Worm (Caenorhabditis elegans) whole organism, L1 larva: ENCODE data around the gene F15G9.1.
A peak's percentile ranks its signal among the peaks of the same experiment; 100 is the strongest.

ENCODE experiments used
- C04F5.9 ChIP-seq: sonication (generic microtip); optimal IDR thresholded peaks from 2 replicates; lab custom pipeline; 2016; ENCODE audit warnings: missing genetic modification characterization, missing compliant biosample characterization
- C16A3.4 ChIP-seq: fragments of 150-350 bp; optimal IDR thresholded peaks from 2 replicates; lab custom pipeline; 2014; ENCODE audit warnings: missing biosample characterization, missing genetic modification characterization
- F16B12.6 ChIP-seq: fragments of 150-350 bp; optimal IDR thresholded peaks from 2 replicates; lab custom pipeline; 2014; ENCODE audit warnings: missing biosample characterization, missing genetic modification characterization
- aha-1 ChIP-seq: fragments of 150-350 bp; optimal IDR thresholded peaks from 2 replicates; lab custom pipeline; 2014; ENCODE audit warnings: missing biosample characterization, missing genetic modification characterization
- alr-1 ChIP-seq: fragments of 200-800 bp; sonication (Bioruptor generic); optimal IDR thresholded peaks from 2 replicates; lab custom pipeline; 2018; ENCODE audit warnings: borderline replicate concordance, mild to moderate bottlenecking, missing genetic modification characterization, missing compliant biosample characterization
- ama-1 ChIP-seq: fragments of 150-350 bp; optimal IDR thresholded peaks from 2 replicates; lab custom pipeline; 2014
- blmp-1 ChIP-seq: fragments of 150-350 bp; optimal IDR thresholded peaks from 2 replicates; lab custom pipeline; 2014; ENCODE audit warnings: missing biosample characterization, missing genetic modification characterization
- ceh-63 ChIP-seq: fragments of 200-800 bp; sonication (Bioruptor generic); optimal IDR thresholded peaks from 2 replicates; lab custom pipeline; 2018; ENCODE audit warnings: mild to moderate bottlenecking, missing genetic modification characterization, missing compliant biosample characterization
- ceh-82 ChIP-seq, 3 experiments: fragments of 150-350 bp in 1 of 3; sonication (generic microtip) in 2 of 3; optimal IDR thresholded peaks; 2 replicates each; lab custom pipeline; 2014 to 2017; ENCODE audit warnings: missing biosample characterization in 3 of 3, missing genetic modification characterization in 3 of 3
- dsc-1 ChIP-seq: sonication (generic microtip); optimal IDR thresholded peaks from 2 replicates; lab custom pipeline; 2016; ENCODE audit warnings: mild to moderate bottlenecking, missing genetic modification characterization, missing compliant biosample characterization
- egl-27 ChIP-seq, 2 experiments: fragments of 150-350 bp in 1 of 2; sonication (generic microtip); optimal IDR thresholded peaks; 3 replicates each; lab custom pipeline; 2017 to 2018; ENCODE audit warnings: missing biosample characterization in 2 of 2, missing genetic modification characterization in 2 of 2, missing genetic modification reagents in 2 of 2
- elt-2 ChIP-seq: sonication (generic microtip); optimal IDR thresholded peaks from 2 replicates; lab custom pipeline; 2016; ENCODE audit warnings: missing genetic modification characterization, mild to moderate bottlenecking, inconsistent platforms, missing compliant biosample characterization, missing genetic modification reagents
- ets-5 ChIP-seq: fragments of 200-800 bp; sonication (Bioruptor generic); IDR thresholded peaks from 2 replicates; pipeline ENCODE4 v1.3.6; 2022; ENCODE audit warnings: missing genetic modification characterization, missing compliant biosample characterization
- fkh-8 ChIP-seq: sonication (generic microtip); optimal IDR thresholded peaks from 2 replicates; lab custom pipeline; 2016; ENCODE audit warnings: mild to moderate bottlenecking, missing genetic modification characterization, missing compliant biosample characterization
- fos-1 ChIP-seq: fragments of 150-350 bp; optimal IDR thresholded peaks from 2 replicates; lab custom pipeline; 2014; ENCODE audit warnings: missing biosample characterization, missing genetic modification characterization
- hlh-4 ChIP-seq: sonication (generic microtip); optimal IDR thresholded peaks from 2 replicates; lab custom pipeline; 2016; ENCODE audit warnings: mild to moderate bottlenecking, missing genetic modification characterization, missing compliant biosample characterization
- irx-1 ChIP-seq: sonication (generic microtip); optimal IDR thresholded peaks from 2 replicates; lab custom pipeline; 2016; ENCODE audit warnings: missing genetic modification characterization, missing compliant biosample characterization
- lin-14 ChIP-seq: fragments of 200-800 bp; sonication (Bioruptor generic); optimal IDR thresholded peaks from 2 replicates; lab custom pipeline; 2018; ENCODE audit warnings: mild to moderate bottlenecking, missing genetic modification characterization, moderate library complexity, missing compliant biosample characterization
- lin-15B ChIP-seq: fragments of 150-350 bp; sonication (generic microtip); optimal IDR thresholded peaks from 3 replicates; lab custom pipeline; 2014; ENCODE audit warnings: missing biosample characterization, missing genetic modification characterization
- lsy-2 ChIP-seq, 2 experiments: fragments of 150-350 bp; optimal IDR thresholded peaks; 2 replicates each; lab custom pipeline; 2014; ENCODE audit warnings: missing biosample characterization in 2 of 2, missing genetic modification characterization in 2 of 2
- nhr-19 ChIP-seq: fragments of 200-800 bp; sonication (Bioruptor generic); conservative IDR thresholded peaks from 2 replicates; pipeline ENCODE4 v1.3.6; 2022; ENCODE audit warnings: missing genetic modification characterization, missing compliant biosample characterization
- nhr-20 ChIP-seq: sonication (generic microtip); optimal IDR thresholded peaks from 2 replicates; lab custom pipeline; 2016; ENCODE audit warnings: mild to moderate bottlenecking, missing genetic modification characterization, missing compliant biosample characterization
- nhr-237 ChIP-seq: fragments of 150-350 bp; optimal IDR thresholded peaks from 2 replicates; lab custom pipeline; 2014; ENCODE audit warnings: missing biosample characterization, missing genetic modification characterization
- nhr-47 ChIP-seq: sonication (generic microtip); optimal IDR thresholded peaks from 2 replicates; lab custom pipeline; 2016; ENCODE audit warnings: mild to moderate bottlenecking, missing genetic modification characterization, moderate library complexity, missing compliant biosample characterization
- nhr-71 ChIP-seq: sonication (generic microtip); optimal IDR thresholded peaks from 2 replicates; lab custom pipeline; 2016; ENCODE audit warnings: mild to moderate bottlenecking, missing genetic modification characterization, moderate library complexity, missing compliant biosample characterization
- nhr-85 ChIP-seq: sonication (generic microtip); peaks from one replicate; lab custom pipeline; 2016; ENCODE audit warnings: missing genetic modification characterization, inconsistent platforms, missing compliant biosample characterization
- pag-3 ChIP-seq: sonication (generic microtip); optimal IDR thresholded peaks from 2 replicates; lab custom pipeline; 2017; ENCODE audit warnings: missing genetic modification characterization, mild to moderate bottlenecking, missing compliant biosample characterization, antibody characterized with exemption, borderline replicate concordance; ENCODE audit not compliant: insufficient read depth
- pax-3 ChIP-seq: fragments of 200-800 bp; sonication (Bioruptor generic); optimal IDR thresholded peaks from 2 replicates; lab custom pipeline; 2018; ENCODE audit warnings: mild to moderate bottlenecking, missing genetic modification characterization, moderate library complexity, missing compliant biosample characterization
- pqm-1 ChIP-seq: sonication (generic microtip); optimal IDR thresholded peaks from 3 replicates; lab custom pipeline; 2017; ENCODE audit warnings: missing biosample characterization, missing genetic modification characterization
- skn-1 ChIP-seq: fragments of 150-350 bp; optimal IDR thresholded peaks from 2 replicates; lab custom pipeline; 2014; ENCODE audit warnings: missing biosample characterization, missing genetic modification characterization
- sup-37 ChIP-seq: fragments of 200-800 bp; sonication (Bioruptor generic); optimal IDR thresholded peaks from 2 replicates; lab custom pipeline; 2018; ENCODE audit warnings: mild to moderate bottlenecking, missing genetic modification characterization, missing compliant biosample characterization
- unc-130 ChIP-seq: fragments of 150-350 bp; optimal IDR thresholded peaks from 2 replicates; lab custom pipeline; 2017; ENCODE audit warnings: missing biosample characterization, missing genetic modification characterization, inconsistent platforms
- unc-62 ChIP-seq: fragments of 150-350 bp; optimal IDR thresholded peaks from 2 replicates; lab custom pipeline; 2014; ENCODE audit warnings: missing biosample characterization, missing genetic modification reagents, missing genetic modification characterization
- unc-98 ChIP-seq: fragments of 200-800 bp; sonication (Bioruptor generic); IDR thresholded peaks from 2 replicates; pipeline ENCODE4 v1.3.6; 2022; ENCODE audit warnings: missing genetic modification characterization, missing compliant biosample characterization
- xbp-1 ChIP-seq: sonication (generic microtip); optimal IDR thresholded peaks from 2 replicates; lab custom pipeline; 2016; ENCODE audit warnings: missing genetic modification characterization, missing compliant biosample characterization
- zip-4 ChIP-seq: fragments of 200-800 bp; sonication (Bioruptor generic); optimal IDR thresholded peaks from 2 replicates; lab custom pipeline; 2018; ENCODE audit warnings: mild to moderate bottlenecking, missing genetic modification characterization, moderate library complexity, missing compliant biosample characterization
- ztf-11 ChIP-seq, 2 experiments: sonication (generic microtip); optimal IDR thresholded peaks; 2 replicates each; lab custom pipeline; 2016 to 2017; ENCODE audit warnings: missing genetic modification characterization in 2 of 2, missing biosample characterization in 1 of 2, missing compliant biosample characterization in 1 of 2

The F15G9.1 gene

ce11 chrX:9687264-9687663 is 18.9 kb upstream of the F15G9.1 start (continued):
- TF ChIP-seq lsy-2 (tag; optimal IDR thresholded peaks at IDR 0.05; lab: Kevin White, UChicago) (no peak), pqm-1 (tag; lab: Kevin White, UChicago) (no peak), hlh-4 (no peak), pag-3 (tag; lab: Kevin White, UChicago) (no peak), elt-2 (peak; percentile 83), alr-1 (tag; lab: Kevin White, UChicago) (no peak)

- TF ChIP-seq ztf-11 (tag; optimal IDR thresholded peaks at IDR 0.05; lab: Kevin White, UChicago) (no peak), blmp-1 (tag; lab: Kevin White, UChicago) (no peak), lin-14 (GFP tag; lab: Kevin White, UChicago) (no peak), elt-2 (no peak), ama-1 (no peak), ets-5 (GFP tag; lab: Robert Waterston, UW) (no peak), dsc-1 (peak; percentile 72)
These were observed 15.7 kb upstream of the F15G9.1 start, which contains the start of gene npr-18 for ce11 chrX:9690445-9690844. Gene npr-18 (plus strand): TSS chrX:9690745.

ce11 chrX:9697655-9698054 is 8.5 kb upstream of the F15G9.1 start:
- TF ChIP-seq nhr-237 (no peak), zip-4 (GFP tag; lab: Kevin White, UChicago) (no peak), F16B12.6 (no peak), egl-27 (tag; optimal IDR thresholded peaks at IDR 0.05; lab: Kevin White, UChicago) (no peak)
- TF ChIP-seq, all 84 proteins: peak for 0

ce11 chrX:9698359-9698758 is 7.8 kb upstream of the F15G9.1 start, which contains the start of gene dyf-7:
Gene dyf-7 (plus strand): TSS chrX:9698659.
- TF ChIP-seq alr-1 (tag; lab: Kevin White, UChicago) = no peak
- TF ChIP-seq fkh-8 (tag; lab: Kevin White, UChicago) = no peak
- no peak for TF ChIP-seq nhr-19 (GFP tag; lab: Robert Waterston, UW)
- no peak for TF ChIP-seq nhr-71 (tag; lab: Kevin White, UChicago)
- TF ChIP-seq dsc-1 = no peak
- no peak for TF ChIP-seq lin-15B (tag; lab: Kevin White, UChicago)

- TF ChIP-seq alr-1 (tag; lab: Kevin White, UChicago) (no peak), unc-98 (GFP tag; lab: Robert Waterston, UW) (no peak), lin-14 (GFP tag; lab: Kevin White, UChicago) (peak; percentile 22), ceh-82 (tag; optimal IDR thresholded peaks at IDR 0.05; lab: Kevin White, UChicago) (no peak), ztf-11 (tag; optimal IDR thresholded peaks at IDR 0.05; lab: Kevin White, UChicago) (peak in 1 of 2 experiments; percentile 29), xbp-1 (tag; lab: Kevin White, UChicago) (no peak), C04F5.9 (no peak), fos-1 (no peak), unc-62 (GFP tag; lab: Kevin White, UChicago) (no peak), nhr-85 (tag; lab: Kevin White, UChicago) (no peak), pax-3 (tag; lab: Kevin White, UChicago) (no peak), aha-1 (tag; lab: Kevin White, UChicago) (no peak), C16A3.4 (tag; lab: Kevin White, UChicago) (no peak), skn-1 (no peak), nhr-71 (tag; lab: Kevin White, UChicago) (no peak), nhr-47 (no peak), unc-130 (tag; lab: Kevin White, UChicago) (no peak), blmp-1 (tag; lab: Kevin White, UChicago) (peak; percentile 52), pag-3 (tag; lab: Kevin White, UChicago) (no peak), hlh-4 (no peak), sup-37 (no peak), ceh-63 (no peak), irx-1 (tag; lab: Kevin White, UChicago) (no peak), nhr-20 (no peak)
These were observed 3.4 kb upstream of the F15G9.1 start for ce11 chrX:9702790-9703189.
